Fruit fly (Drosophila melanogaster) whole organism, wandering third instar larva: ENCODE results near the gene Rbp1-like.

Experiments used
- Abd-B ChIP-seq: fragments of >200 bp; optimal IDR thresholded peaks from 2 replicates; lab custom pipeline; 2017; ENCODE audit warnings: missing biosample characterization, missing genetic modification characterization
- CG32264 ChIP-seq: fragments of 200-800 bp; sonication (Bioruptor generic); optimal IDR thresholded peaks from 2 replicates; lab custom pipeline; 2016; ENCODE audit warnings: missing biosample characterization, missing genetic modification characterization
- CG9705 ChIP-seq: fragments of 200-800 bp; sonication (Bioruptor generic); optimal IDR thresholded peaks from 2 replicates; lab custom pipeline; 2018; ENCODE audit warnings: missing biosample characterization, mild to moderate bottlenecking, missing genetic modification characterization
- CrebA ChIP-seq: fragments of 200-800 bp; sonication (Bioruptor generic); optimal IDR thresholded peaks from 2 replicates; lab custom pipeline; 2016; ENCODE audit warnings: missing biosample characterization, mild to moderate bottlenecking, missing genetic modification characterization, borderline replicate concordance
- Dfd ChIP-seq: fragments of >200 bp; optimal IDR thresholded peaks from 2 replicates; lab custom pipeline; 2017; ENCODE audit warnings: missing biosample characterization, missing genetic modification characterization
- Dif ChIP-seq: fragments of 200-275, 200-300 bp; sonication (Bioruptor generic); optimal IDR thresholded peaks from 2 replicates; lab custom pipeline; 2018; ENCODE audit warnings: missing biosample characterization, missing genetic modification characterization; ENCODE audit not compliant: partially characterized antibody
- GATAd ChIP-seq: sonication (Bioruptor generic); optimal IDR thresholded peaks from 2 replicates; lab custom pipeline; 2016; ENCODE audit warnings: missing biosample characterization, missing genetic modification characterization
- HLH106 ChIP-seq: fragments of 200-800 bp; optimal IDR thresholded peaks from 3 replicates; lab custom pipeline; 2019; ENCODE audit warnings: missing biosample characterization, mild to moderate bottlenecking, missing genetic modification characterization, moderate library complexity
- Hnf4 ChIP-seq: fragments of 200-800 bp; sonication (Bioruptor generic); optimal IDR thresholded peaks from 2 replicates; lab custom pipeline; 2016; ENCODE audit warnings: missing biosample characterization, mild to moderate bottlenecking, missing genetic modification characterization
- Hr78 ChIP-seq: fragments of >200 bp; optimal IDR thresholded peaks from 2 replicates; lab custom pipeline; 2017; ENCODE audit warnings: missing biosample characterization, missing genetic modification characterization
- Hr83 ChIP-seq: fragments of 200-300 bp; sonication (Bioruptor generic); optimal IDR thresholded peaks from 2 replicates; lab custom pipeline; 2016; ENCODE audit warnings: missing biosample characterization, mild to moderate bottlenecking, missing genetic modification characterization, moderate library complexity; ENCODE audit not compliant: poor library complexity, severe bottlenecking
- Jra ChIP-seq: sonication (Bioruptor generic); optimal IDR thresholded peaks from 2 replicates; lab custom pipeline; 2016; ENCODE audit warnings: missing biosample characterization, missing genetic modification characterization
- Mio ChIP-seq: sonication (Bioruptor generic); optimal IDR thresholded peaks from 2 replicates; lab custom pipeline; 2016; ENCODE audit warnings: missing biosample characterization, missing genetic modification characterization
- Myc ChIP-seq: fragments of >200 bp; optimal IDR thresholded peaks from 2 replicates; lab custom pipeline; 2017
- N ChIP-seq: fragments of >200 bp; optimal IDR thresholded peaks from 2 replicates; lab custom pipeline; 2018; ENCODE audit warnings: missing biosample characterization, missing external identifiers, missing genetic modification characterization
- OdsH ChIP-seq: fragments of 200-800 bp; sonication (Bioruptor generic); optimal IDR thresholded peaks from 2 replicates; lab custom pipeline; 2016; ENCODE audit warnings: missing biosample characterization, mild to moderate bottlenecking, missing genetic modification characterization
- Rel ChIP-seq, 2 experiments: fragments of 200-800 bp; sonication (Bioruptor generic) in 1 of 2; optimal IDR thresholded peaks; 2 replicates in 1 of 2; 3 replicates in 1 of 2; lab custom pipeline; 2016 to 2019; ENCODE audit warnings: mild to moderate bottlenecking in 2 of 2, missing biosample characterization in 2 of 2, missing genetic modification characterization in 2 of 2, moderate library complexity in 1 of 2
- Sp1 ChIP-seq: fragments of 200-800 bp; sonication (Bioruptor generic); optimal IDR thresholded peaks from 3 replicates; lab custom pipeline; 2019; ENCODE audit warnings: missing biosample characterization, mild to moderate bottlenecking, missing genetic modification characterization, moderate library complexity
- Vsx2 ChIP-seq: fragments of 200-300, 225-300 bp; sonication (Bioruptor generic); optimal IDR thresholded peaks from 2 replicates; lab custom pipeline; 2018; ENCODE audit warnings: missing biosample characterization, missing genetic modification characterization; ENCODE audit not compliant: partially characterized antibody
- br ChIP-seq: fragments of 200-800 bp; sonication (Bioruptor generic); optimal IDR thresholded peaks from 2 replicates; lab custom pipeline; 2016; ENCODE audit warnings: missing biosample characterization, missing genetic modification characterization
- brk ChIP-seq: fragments of 200-800 bp; sonication (Bioruptor generic); optimal IDR thresholded peaks from 2 replicates; lab custom pipeline; 2016; ENCODE audit warnings: missing biosample characterization, mild to moderate bottlenecking, missing genetic modification characterization
- dl ChIP-seq, 2 experiments: fragments of 175-275, 200-275 bp in 1 of 2; fragments of 200-275 bp in 1 of 2; sonication (Bioruptor generic); optimal IDR thresholded peaks; lab custom pipeline; 2018; ENCODE audit warnings: mild to moderate bottlenecking in 2 of 2, missing biosample characterization in 2 of 2, missing genetic modification characterization in 2 of 2, moderate library complexity in 2 of 2; ENCODE audit not compliant: partially characterized antibody in 2 of 2, insufficient read depth in 1 of 2
- dmrt93B ChIP-seq: fragments of 200-800 bp; sonication (Bioruptor generic); optimal IDR thresholded peaks from 2 replicates; lab custom pipeline; 2018; ENCODE audit warnings: missing biosample characterization, mild to moderate bottlenecking, missing genetic modification characterization
- dsf ChIP-seq: sonication (Bioruptor generic); optimal IDR thresholded peaks from 2 replicates; lab custom pipeline; 2016; ENCODE audit warnings: missing biosample characterization, missing genetic modification characterization, borderline replicate concordance
- ey ChIP-seq: fragments of 200-800 bp; sonication (Bioruptor generic); optimal IDR thresholded peaks from 2 replicates; lab custom pipeline; 2016; ENCODE audit warnings: missing biosample characterization, missing genetic modification characterization
- foxo ChIP-seq, 2 experiments: fragments of 200-800 bp; sonication (Bioruptor generic); optimal IDR thresholded peaks; 2 replicates in 1 of 2; 3 replicates in 1 of 2; lab custom pipeline; 2016 to 2017; ENCODE audit warnings: missing biosample characterization in 2 of 2, missing genetic modification characterization in 2 of 2
- fru ChIP-seq: fragments of 200-800 bp; sonication (Bioruptor generic); optimal IDR thresholded peaks from 3 replicates; lab custom pipeline; 2016; ENCODE audit warnings: missing biosample characterization, mild to moderate bottlenecking, missing genetic modification characterization
- h ChIP-seq: fragments of 200-800 bp; sonication (Bioruptor generic); optimal IDR thresholded peaks from 3 replicates; lab custom pipeline; 2016; ENCODE audit warnings: missing biosample characterization, mild to moderate bottlenecking, missing genetic modification characterization
- jim ChIP-seq: fragments of 175-275, 200-325 bp; sonication (Bioruptor generic); optimal IDR thresholded peaks from 2 replicates; lab custom pipeline; 2016; ENCODE audit warnings: missing biosample characterization, mild to moderate bottlenecking, missing genetic modification characterization
- lola ChIP-seq: fragments of >200 bp; optimal IDR thresholded peaks from 2 replicates; lab custom pipeline; 2017; ENCODE audit warnings: missing biosample characterization, missing genetic modification characterization
- pan ChIP-seq: fragments of >200 bp; optimal IDR thresholded peaks from 2 replicates; lab custom pipeline; 2017
- psq ChIP-seq: fragments of 200-800 bp; sonication (Bioruptor generic); optimal IDR thresholded peaks from 3 replicates; lab custom pipeline; 2017; ENCODE audit warnings: missing biosample characterization, mild to moderate bottlenecking, missing genetic modification characterization, moderate library complexity
- rgr ChIP-seq: fragments of 200-800 bp; sonication (Bioruptor generic); optimal IDR thresholded peaks from 3 replicates; lab custom pipeline; 2016; ENCODE audit warnings: missing biosample characterization, mild to moderate bottlenecking, missing genetic modification characterization
- sage ChIP-seq: fragments of 200-800 bp; sonication (Bioruptor generic); optimal IDR thresholded peaks from 2 replicates; lab custom pipeline; 2016; ENCODE audit warnings: missing biosample characterization, mild to moderate bottlenecking, missing genetic modification characterization
- sv ChIP-seq: fragments of 200-800 bp; sonication (Bioruptor generic); optimal IDR thresholded peaks from 3 replicates; lab custom pipeline; 2016; ENCODE audit warnings: missing biosample characterization, missing genetic modification characterization
- tai ChIP-seq: sonication (Bioruptor generic); optimal IDR thresholded peaks from 2 replicates; lab custom pipeline; 2016; ENCODE audit warnings: missing biosample characterization, missing genetic modification characterization
- usp ChIP-seq: fragments of >200 bp; optimal IDR thresholded peaks from 2 replicates; lab custom pipeline; 2017; ENCODE audit warnings: missing biosample characterization, missing genetic modification characterization
- woc ChIP-seq: sonication (Bioruptor generic); optimal IDR thresholded peaks from 2 replicates; lab custom pipeline; 2016; ENCODE audit warnings: missing biosample characterization, mild to moderate bottlenecking, missing genetic modification characterization

The Rbp1-like gene

DNA sequence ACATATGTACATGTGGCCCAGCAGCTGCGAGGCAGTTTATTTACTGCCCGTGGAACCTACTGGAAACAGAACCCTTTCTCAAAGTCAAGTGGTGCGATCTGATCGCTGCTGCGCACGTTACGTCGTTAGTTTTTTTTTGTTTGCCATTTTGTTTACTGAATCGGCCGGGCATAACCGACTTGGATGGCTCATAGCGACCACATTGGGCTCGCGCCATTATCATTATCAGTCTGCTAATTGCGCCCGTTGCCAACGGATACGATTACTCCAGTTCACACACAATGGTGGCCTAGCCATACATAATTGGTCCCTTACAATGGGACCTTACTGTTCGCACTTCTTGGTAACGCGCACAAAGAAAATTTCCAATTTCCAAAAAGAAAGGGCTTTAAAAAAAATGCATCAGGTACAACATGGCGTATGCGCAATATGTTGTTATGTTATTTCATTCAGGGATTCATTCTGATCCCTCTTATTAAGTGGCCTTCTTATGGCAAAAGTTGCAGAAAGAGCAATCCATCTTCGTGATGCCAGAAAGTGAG, 51.9 kb downstream of the Rbp1-like start:
- TF ChIP-seq Rel (GFP tag; optimal IDR thresholded peaks at IDR 0.05; lab: Kevin White, UChicago) (no peak), Rel (tag; optimal IDR thresholded peaks at IDR 0.05; lab: Kevin White, UChicago) (no peak), Dfd (no peak), CG9705 (GFP tag; lab: Kevin White, UChicago) (no peak), jim (GFP tag; lab: Kevin White, UChicago) (no peak), woc (peak; percentile 74), pan (no peak), br (GFP tag; lab: Kevin White, UChicago) (peak; percentile 37), h (GFP tag; lab: Kevin White, UChicago) (peak; percentile 41), tai (GFP tag; lab: Kevin White, UChicago) (no peak), dsf (no peak), Jra (no peak), fru (GFP tag; lab: Kevin White, UChicago) (peak; percentile 63), psq (GFP tag; lab: Kevin White, UChicago) (no peak), Dif (no peak), foxo (GFP tag; optimal IDR thresholded peaks at IDR 0.05; lab: Kevin White, UChicago) (peak in 1 of 2 experiments; percentile 46), ey (GFP tag; lab: Kevin White, UChicago) (peak; percentile 27), rgr (GFP tag; lab: Kevin White, UChicago) (peak; percentile 5), sv (GFP tag; lab: Kevin White, UChicago) (no peak), Myc (no peak), sage (GFP tag; lab: Kevin White, UChicago) (no peak), Abd-B (GFP tag; lab: Kevin White, UChicago) (no peak), Vsx2 (no peak), N (no peak), OdsH (peak; percentile 34), CG32264 (GFP tag; lab: Kevin White, UChicago) (no peak), brk (no peak), CrebA (GFP tag; lab: Kevin White, UChicago) (no peak), usp (GFP tag; lab: Kevin White, UChicago) (no peak), dl (GFP tag; optimal IDR thresholded peaks at IDR 0.05; lab: Kevin White, UChicago; ENCODE audit: insufficient read depth in 1 of 2, partially characterized antibody in 2 of 2) (no peak), GATAd (GFP tag; lab: Kevin White, UChicago) (no peak), HLH106 (tag; lab: Kevin White, UChicago) (peak; percentile 41), lola (GFP tag; lab: Kevin White, UChicago) (no peak), Hr78 (GFP tag; lab: Kevin White, UChicago) (no peak), Mio (GFP tag; lab: Kevin White, UChicago) (no peak), Hnf4 (GFP tag; lab: Kevin White, UChicago) (no peak), Hr83 (GFP tag; lab: Kevin White, UChicago) (no peak), dmrt93B (no peak), Sp1 (GFP tag; lab: Kevin White, UChicago) (peak; percentile 25)

- peak; percentile 49 for TF ChIP-seq woc
- no peak for TF ChIP-seq Myc
- peak; percentile 79 for TF ChIP-seq psq (GFP tag; lab: Kevin White, UChicago)
- TF ChIP-seq pan = no peak
- TF ChIP-seq tai (GFP tag; lab: Kevin White, UChicago) = peak; percentile 45
- TF ChIP-seq dl (GFP tag; optimal IDR thresholded peaks at IDR 0.05; lab: Kevin White, UChicago; ENCODE audit: insufficient read depth in 1 of 2, partially characterized antibody in 2 of 2) = no peak
- peak; percentile 72 for TF ChIP-seq Sp1 (GFP tag; lab: Kevin White, UChicago)
- TF ChIP-seq HLH106 (tag; lab: Kevin White, UChicago) = peak; percentile 66
- TF ChIP-seq brk = peak; percentile 52
- TF ChIP-seq CrebA (GFP tag; lab: Kevin White, UChicago) = peak; percentile 85
- peak; percentile 89 for TF ChIP-seq br (GFP tag; lab: Kevin White, UChicago)
- no peak for TF ChIP-seq CG9705 (GFP tag; lab: Kevin White, UChicago)
- TF ChIP-seq foxo (GFP tag; optimal IDR thresholded peaks at IDR 0.05; lab: Kevin White, UChicago) = peak; percentile 78 to 92
- no peak for TF ChIP-seq Dfd
- TF ChIP-seq sage (GFP tag; lab: Kevin White, UChicago) = peak; percentile 51
- peak; percentile 61 for TF ChIP-seq Jra
- peak; percentile 4 for TF ChIP-seq Dif
- no peak for TF ChIP-seq Hr83 (GFP tag; lab: Kevin White, UChicago)
- TF ChIP-seq Mio (GFP tag; lab: Kevin White, UChicago) = peak; percentile 18
- peak; percentile 91 for TF ChIP-seq fru (GFP tag; lab: Kevin White, UChicago)
- TF ChIP-seq dsf = no peak
- TF ChIP-seq h (GFP tag; lab: Kevin White, UChicago) = peak; percentile 92
- TF ChIP-seq ey (GFP tag; lab: Kevin White, UChicago) = peak; percentile 88
- TF ChIP-seq Hnf4 (GFP tag; lab: Kevin White, UChicago) = peak; percentile 80
- TF ChIP-seq OdsH = peak; percentile 83
- peak; percentile 68 for TF ChIP-seq dmrt93B
- TF ChIP-seq Rel (GFP tag; optimal IDR thresholded peaks at IDR 0.05; lab: Kevin White, UChicago) = no peak
- TF ChIP-seq Rel (tag; optimal IDR thresholded peaks at IDR 0.05; lab: Kevin White, UChicago) = peak; percentile 90
- no peak for TF ChIP-seq usp (GFP tag; lab: Kevin White, UChicago)
- TF ChIP-seq N = no peak
- TF ChIP-seq CG32264 (GFP tag; lab: Kevin White, UChicago) = peak; percentile 73
- TF ChIP-seq rgr (GFP tag; lab: Kevin White, UChicago) = peak; percentile 93
These were observed 52.6 kb downstream of the Rbp1-like start for dm6 chrX:13331814-13332701.
